Worm (Caenorhabditis elegans) whole organism, L1 larva: ENCODE measurements around the gene Y39A1A.10.

Source experiments
- C04F5.9 ChIP-seq: sonication (generic microtip); optimal IDR thresholded peaks from 2 replicates; lab custom pipeline; 2016; ENCODE audit warnings: missing genetic modification characterization, missing compliant biosample characterization
- C16A3.4 ChIP-seq: fragments of 150-350 bp; optimal IDR thresholded peaks from 2 replicates; lab custom pipeline; 2014; ENCODE audit warnings: missing biosample characterization, missing genetic modification characterization
- F16B12.6 ChIP-seq: fragments of 150-350 bp; optimal IDR thresholded peaks from 2 replicates; lab custom pipeline; 2014; ENCODE audit warnings: missing biosample characterization, missing genetic modification characterization
- Y116A8C.19 ChIP-seq: sonication (generic microtip); optimal IDR thresholded peaks from 2 replicates; lab custom pipeline; 2016; ENCODE audit warnings: missing compliant biosample characterization, missing genetic modification characterization, borderline replicate concordance
- aha-1 ChIP-seq: fragments of 150-350 bp; optimal IDR thresholded peaks from 2 replicates; lab custom pipeline; 2014; ENCODE audit warnings: missing biosample characterization, missing genetic modification characterization
- blmp-1 ChIP-seq: fragments of 150-350 bp; optimal IDR thresholded peaks from 2 replicates; lab custom pipeline; 2014; ENCODE audit warnings: missing biosample characterization, missing genetic modification characterization
- ceh-82 ChIP-seq, 3 experiments: fragments of 150-350 bp in 1 of 3; sonication (generic microtip) in 2 of 3; optimal IDR thresholded peaks; 2 replicates each; lab custom pipeline; 2014 to 2017; ENCODE audit warnings: missing biosample characterization in 3 of 3, missing genetic modification characterization in 3 of 3
- ces-1 ChIP-seq: fragments of 150-350 bp; optimal IDR thresholded peaks from 2 replicates; lab custom pipeline; 2014; ENCODE audit warnings: missing biosample characterization, missing genetic modification reagents, missing genetic modification characterization
- dpl-1 ChIP-seq, 3 experiments: fragments of 150-350 bp in 2 of 3; sonication (generic microtip) in 1 of 3; optimal IDR thresholded peaks; 2 replicates each; lab custom pipeline; 2014 to 2017; ENCODE audit warnings: missing biosample characterization in 3 of 3, missing genetic modification characterization in 3 of 3, missing genetic modification reagents in 3 of 3
- efl-1 ChIP-seq, 4 experiments: fragments of 150-350 bp; optimal IDR thresholded peaks in 3 of 4; peaks in 1 of 4; 1 replicate in 1 of 4; 2 replicates in 3 of 4; lab custom pipeline; 2014; ENCODE audit warnings: missing biosample characterization in 2 of 4, missing genetic modification characterization in 2 of 4, missing genetic modification reagents in 2 of 4
- egl-13 ChIP-seq: sonication (generic microtip); optimal IDR thresholded peaks from 2 replicates; lab custom pipeline; 2016; ENCODE audit warnings: missing genotype, missing genetic modification reagents, missing genetic modification characterization, missing compliant biosample characterization
- elt-2 ChIP-seq: sonication (generic microtip); optimal IDR thresholded peaks from 2 replicates; lab custom pipeline; 2016; ENCODE audit warnings: missing genetic modification characterization, mild to moderate bottlenecking, inconsistent platforms, missing compliant biosample characterization, missing genetic modification reagents
- elt-3 ChIP-seq, 6 experiments: fragments of 150-350 bp in 1 of 6; sonication (generic microtip); optimal IDR thresholded peaks; 2 replicates each; lab custom pipeline; 2017 to 2018; ENCODE audit warnings: missing biosample characterization in 6 of 6, missing genetic modification characterization in 6 of 6, inconsistent platforms in 1 of 6
- ets-5 ChIP-seq: fragments of 200-800 bp; sonication (Bioruptor generic); IDR thresholded peaks from 2 replicates; pipeline ENCODE4 v1.3.6; 2022; ENCODE audit warnings: missing genetic modification characterization, missing compliant biosample characterization
- fkh-4 ChIP-seq: sonication (generic microtip); optimal IDR thresholded peaks from 2 replicates; lab custom pipeline; 2016; ENCODE audit warnings: missing compliant biosample characterization, missing genetic modification characterization, borderline replicate concordance
- fkh-8 ChIP-seq: sonication (generic microtip); optimal IDR thresholded peaks from 2 replicates; lab custom pipeline; 2016; ENCODE audit warnings: mild to moderate bottlenecking, missing genetic modification characterization, missing compliant biosample characterization
- fos-1 ChIP-seq: fragments of 150-350 bp; optimal IDR thresholded peaks from 2 replicates; lab custom pipeline; 2014; ENCODE audit warnings: missing biosample characterization, missing genetic modification characterization
- grh-1 ChIP-seq: fragments of 200-800 bp; sonication (Bioruptor generic); IDR thresholded peaks from 2 replicates; pipeline ENCODE4 v1.3.6; 2022; ENCODE audit warnings: missing genetic modification reagents, missing genetic modification characterization, missing compliant biosample characterization
- hpl-2 ChIP-seq: fragments of 150-350 bp; optimal IDR thresholded peaks from 2 replicates; lab custom pipeline; 2014; ENCODE audit warnings: missing biosample characterization, missing genetic modification reagents, missing genetic modification characterization
- isw-1 ChIP-seq: fragments of 200-800 bp; sonication (Bioruptor generic); IDR thresholded peaks from 2 replicates; pipeline ENCODE4 v1.3.6; 2022; ENCODE audit warnings: missing genetic modification characterization, missing compliant biosample characterization
- lin-14 ChIP-seq: fragments of 200-800 bp; sonication (Bioruptor generic); optimal IDR thresholded peaks from 2 replicates; lab custom pipeline; 2018; ENCODE audit warnings: mild to moderate bottlenecking, missing genetic modification characterization, moderate library complexity, missing compliant biosample characterization
- lin-15B ChIP-seq: fragments of 150-350 bp; sonication (generic microtip); optimal IDR thresholded peaks from 3 replicates; lab custom pipeline; 2014; ENCODE audit warnings: missing biosample characterization, missing genetic modification characterization
- lin-39 ChIP-seq: fragments of 150-350 bp; optimal IDR thresholded peaks from 2 replicates; lab custom pipeline; 2014; ENCODE audit warnings: missing biosample characterization, missing genetic modification reagents, missing genetic modification characterization
- lir-3 ChIP-seq: sonication (generic microtip); optimal IDR thresholded peaks from 2 replicates; lab custom pipeline; 2016; ENCODE audit warnings: mild to moderate bottlenecking, missing genetic modification characterization, moderate library complexity, missing compliant biosample characterization; ENCODE audit not compliant: poor library complexity
- lsy-2 ChIP-seq, 2 experiments: fragments of 150-350 bp; optimal IDR thresholded peaks; 2 replicates each; lab custom pipeline; 2014; ENCODE audit warnings: missing biosample characterization in 2 of 2, missing genetic modification characterization in 2 of 2
- nhr-12 ChIP-seq: sonication (generic microtip); optimal IDR thresholded peaks from 2 replicates; lab custom pipeline; 2017; ENCODE audit warnings: missing biosample characterization, missing genetic modification characterization
- nhr-20 ChIP-seq: sonication (generic microtip); optimal IDR thresholded peaks from 2 replicates; lab custom pipeline; 2016; ENCODE audit warnings: mild to moderate bottlenecking, missing genetic modification characterization, missing compliant biosample characterization
- nhr-237 ChIP-seq: fragments of 150-350 bp; optimal IDR thresholded peaks from 2 replicates; lab custom pipeline; 2014; ENCODE audit warnings: missing biosample characterization, missing genetic modification characterization
- nhr-71 ChIP-seq: sonication (generic microtip); optimal IDR thresholded peaks from 2 replicates; lab custom pipeline; 2016; ENCODE audit warnings: mild to moderate bottlenecking, missing genetic modification characterization, moderate library complexity, missing compliant biosample characterization
- nhr-84 ChIP-seq: sonication (generic microtip); optimal IDR thresholded peaks from 2 replicates; lab custom pipeline; 2017; ENCODE audit warnings: missing biosample characterization, missing genetic modification characterization
- pag-3 ChIP-seq: sonication (generic microtip); optimal IDR thresholded peaks from 2 replicates; lab custom pipeline; 2017; ENCODE audit warnings: missing genetic modification characterization, mild to moderate bottlenecking, missing compliant biosample characterization, antibody characterized with exemption, borderline replicate concordance; ENCODE audit not compliant: insufficient read depth
- rnt-1 ChIP-seq: sonication (generic microtip); optimal IDR thresholded peaks from 2 replicates; lab custom pipeline; 2016; ENCODE audit warnings: mild to moderate bottlenecking, missing genetic modification characterization, moderate library complexity, missing compliant biosample characterization
- skn-1 ChIP-seq: fragments of 150-350 bp; optimal IDR thresholded peaks from 2 replicates; lab custom pipeline; 2014; ENCODE audit warnings: missing biosample characterization, missing genetic modification characterization
- snpc-4 ChIP-seq: fragments of 150-350 bp; optimal IDR thresholded peaks from 2 replicates; lab custom pipeline; 2014; ENCODE audit warnings: missing biosample characterization, missing genetic modification characterization
- snu-23 ChIP-seq: sonication (generic microtip); optimal IDR thresholded peaks from 2 replicates; lab custom pipeline; 2016; ENCODE audit warnings: missing genetic modification characterization, missing compliant biosample characterization
- swsn-7 ChIP-seq: sonication (generic microtip); optimal IDR thresholded peaks from 2 replicates; lab custom pipeline; 2016; ENCODE audit warnings: missing genetic modification characterization, missing compliant biosample characterization
- tbx-2 ChIP-seq: sonication (generic microtip); optimal IDR thresholded peaks from 2 replicates; lab custom pipeline; 2016; ENCODE audit warnings: missing genetic modification characterization, missing compliant biosample characterization
- tlp-1 ChIP-seq: fragments of 150-350 bp; optimal IDR thresholded peaks from 2 replicates; lab custom pipeline; 2014; ENCODE audit warnings: missing biosample characterization, missing genetic modification characterization
- unc-62 ChIP-seq: fragments of 150-350 bp; optimal IDR thresholded peaks from 2 replicates; lab custom pipeline; 2014; ENCODE audit warnings: missing biosample characterization, missing genetic modification reagents, missing genetic modification characterization
- xbp-1 ChIP-seq: sonication (generic microtip); optimal IDR thresholded peaks from 2 replicates; lab custom pipeline; 2016; ENCODE audit warnings: missing genetic modification characterization, missing compliant biosample characterization
- zag-1 ChIP-seq: fragments of 150-350 bp; optimal IDR thresholded peaks from 2 replicates; lab custom pipeline; 2014; ENCODE audit warnings: missing biosample characterization, missing genetic modification characterization
- ztf-4 ChIP-seq: fragments of 150-350 bp; optimal IDR thresholded peaks from 2 replicates; lab custom pipeline; 2014; ENCODE audit warnings: missing biosample characterization, missing genetic modification characterization

The Y39A1A.10 gene

ce11 chrIII:10636493-10637031 is 4.0 kb downstream of the Y39A1A.10 start (continued):
- TF ChIP-seq ztf-4 (tag; lab: Kevin White, UChicago) (no peak), ceh-82 (tag; optimal IDR thresholded peaks at IDR 0.05; lab: Kevin White, UChicago) (no peak), blmp-1 (tag; lab: Kevin White, UChicago) (peak; percentile 72), isw-1 (GFP tag; lab: Robert Waterston, UW) (no peak), zag-1 (tag; lab: Kevin White, UChicago) (no peak), nhr-12 (tag; lab: Kevin White, UChicago) (no peak), nhr-84 (no peak), C04F5.9 (tag; lab: Kevin White, UChicago) (no peak), efl-1 (optimal IDR thresholded peaks at IDR 0.05; lab: Kevin White, UChicago) (peak in 1 of 2 experiments; percentile 0), efl-1 (GFP tag; optimal IDR thresholded peaks at IDR 0.05 in 1 of 2; lab: Kevin White, UChicago) (peak in 1 of 2 experiments; percentile 68), elt-2 (no peak), pag-3 (tag; lab: Kevin White, UChicago) (no peak), nhr-71 (tag; lab: Kevin White, UChicago) (peak; percentile 7), ets-5 (GFP tag; lab: Robert Waterston, UW) (no peak), lir-3 (tag; lab: Kevin White, UChicago) (no peak), lin-14 (GFP tag; lab: Kevin White, UChicago) (peak; percentile 61)
- TF ChIP-seq, all 84 proteins: peak for 8

ce11 chrIII:10637933-10638332 is 5.4 kb downstream of the Y39A1A.10 start:
- TF ChIP-seq pag-3 (tag; lab: Kevin White, UChicago) (no peak), efl-1 (optimal IDR thresholded peaks at IDR 0.05; lab: Kevin White, UChicago) (no peak), efl-1 (GFP tag; optimal IDR thresholded peaks at IDR 0.05 in 1 of 2; lab: Kevin White, UChicago) (no peak), aha-1 (tag; lab: Kevin White, UChicago) (no peak), blmp-1 (tag; lab: Kevin White, UChicago) (peak; percentile 78), fkh-4 (tag; lab: Kevin White, UChicago) (no peak), fkh-8 (tag; lab: Kevin White, UChicago) (no peak)
- TF ChIP-seq, all 84 proteins: peak for 1

ce11 chrIII:10638339-10639021 is 6.0 kb downstream of the Y39A1A.10 start, which contains the start of gene Y39A1A.27:
Gene Y39A1A.27, plus strand, starts transcription at chrIII:10638971.
- no peak for TF ChIP-seq hpl-2 (GFP tag; lab: Kevin White, UChicago)
- TF ChIP-seq ceh-82 (tag; optimal IDR thresholded peaks at IDR 0.05; lab: Kevin White, UChicago) = peak in 1 of 3 experiments; percentile 1
- peak in 1 of 2 experiments; percentile 7 for TF ChIP-seq lsy-2 (tag; optimal IDR thresholded peaks at IDR 0.05; lab: Kevin White, UChicago)
- TF ChIP-seq unc-62 (GFP tag; lab: Kevin White, UChicago) = no peak

- peak; percentile 59 for TF ChIP-seq nhr-20 (tag; lab: Kevin White, UChicago)
- TF ChIP-seq rnt-1 (tag; lab: Kevin White, UChicago) = peak; percentile 57
- peak; percentile 72 for TF ChIP-seq snu-23 (GFP tag; lab: Kevin White, UChicago)
- no peak for TF ChIP-seq grh-1 (GFP tag; lab: Robert Waterston, UW)
- peak; percentile 88 to 93 (median 90) for TF ChIP-seq dpl-1 (GFP tag; optimal IDR thresholded peaks at IDR 0.05; lab: Kevin White, UChicago)
- TF ChIP-seq snpc-4 (tag; lab: Kevin White, UChicago) = peak; percentile 22
- peak; percentile 24 for TF ChIP-seq lin-39
- no peak for TF ChIP-seq fos-1 (tag; lab: Kevin White, UChicago)
- TF ChIP-seq egl-13 (tag; lab: Kevin White, UChicago) = no peak
- TF ChIP-seq nhr-237 (tag; lab: Kevin White, UChicago) = no peak
- TF ChIP-seq lin-14 (GFP tag; lab: Kevin White, UChicago) = no peak
- peak; percentile 88 for TF ChIP-seq F16B12.6 (tag; lab: Kevin White, UChicago)
- peak; percentile 38 for TF ChIP-seq xbp-1 (tag; lab: Kevin White, UChicago)
- peak; percentile 35 for TF ChIP-seq isw-1 (GFP tag; lab: Robert Waterston, UW)
- TF ChIP-seq Y116A8C.19 (tag; lab: Kevin White, UChicago) = no peak
- TF ChIP-seq swsn-7 = peak; percentile 42
- no peak for TF ChIP-seq tlp-1 (tag; lab: Kevin White, UChicago)
- peak in 1 of 6 experiments; percentile 75 for TF ChIP-seq elt-3 (tag; optimal IDR thresholded peaks at IDR 0.05; lab: Kevin White, UChicago)
- TF ChIP-seq skn-1 (tag; lab: Kevin White, UChicago) = peak; percentile 30
- peak; percentile 62 to 91 for TF ChIP-seq efl-1 (optimal IDR thresholded peaks at IDR 0.05; lab: Kevin White, UChicago)
- peak; percentile 91 to 99 for TF ChIP-seq efl-1 (GFP tag; optimal IDR thresholded peaks at IDR 0.05 in 1 of 2; lab: Kevin White, UChicago)
- peak; percentile 29 for TF ChIP-seq fkh-8 (tag; lab: Kevin White, UChicago)
- TF ChIP-seq tbx-2 (tag; lab: Kevin White, UChicago) = peak; percentile 54
- no peak for TF ChIP-seq ces-1 (GFP tag; lab: Kevin White, UChicago)
- TF ChIP-seq C16A3.4 (tag; lab: Kevin White, UChicago) = peak; percentile 59
- no peak for TF ChIP-seq aha-1 (tag; lab: Kevin White, UChicago)
- TF ChIP-seq lsy-2 (tag; optimal IDR thresholded peaks at IDR 0.05; lab: Kevin White, UChicago) = peak; percentile 98 to 99
- peak; percentile 57 for TF ChIP-seq lin-15B (tag; lab: Kevin White, UChicago)
These were observed 10.3 kb downstream of the Y39A1A.10 start, which contains the start of the genes dhs-11 and orc-1 for ce11 chrIII:10642781-10643180. Gene dhs-11, minus strand, starts transcription at chrIII:10642865. Gene orc-1, plus strand, starts transcription at chrIII:10643129.
